Worm (Caenorhabditis elegans) whole organism, L2 larva: ENCODE measurements around the gene C48B4.11.

ENCODE experiments used
- ZK546.5 ChIP-seq: sonication (generic microtip); optimal IDR thresholded peaks from 2 replicates; lab custom pipeline; 2017; ENCODE audit warnings: missing biosample characterization, missing genetic modification characterization
- blmp-1 ChIP-seq: sonication (generic microtip); optimal IDR thresholded peaks from 2 replicates; lab custom pipeline; 2017; ENCODE audit warnings: missing genetic modification characterization, mild to moderate bottlenecking, missing compliant biosample characterization, antibody characterized with exemption, moderate library complexity; ENCODE audit not compliant: insufficient read depth
- dmd-4 ChIP-seq: sonication (generic microtip); optimal IDR thresholded peaks from 2 replicates; lab custom pipeline; 2017; ENCODE audit warnings: missing biosample characterization, missing genetic modification characterization
- elt-3 ChIP-seq: sonication (generic microtip); optimal IDR thresholded peaks from 2 replicates; lab custom pipeline; 2017; ENCODE audit warnings: missing biosample characterization, missing genetic modification characterization
- nhr-6 ChIP-seq: fragments of 150-350 bp; optimal IDR thresholded peaks from 2 replicates; lab custom pipeline; 2014; ENCODE audit warnings: missing biosample characterization, missing genetic modification characterization
- peb-1 ChIP-seq: fragments of 150-350 bp; optimal IDR thresholded peaks from 2 replicates; lab custom pipeline; 2014; ENCODE audit warnings: missing biosample characterization, missing genetic modification characterization
- ztf-4 ChIP-seq: fragments of 150-350 bp; optimal IDR thresholded peaks from 2 replicates; lab custom pipeline; 2014; ENCODE audit warnings: missing biosample characterization, missing genetic modification characterization

DNA sequence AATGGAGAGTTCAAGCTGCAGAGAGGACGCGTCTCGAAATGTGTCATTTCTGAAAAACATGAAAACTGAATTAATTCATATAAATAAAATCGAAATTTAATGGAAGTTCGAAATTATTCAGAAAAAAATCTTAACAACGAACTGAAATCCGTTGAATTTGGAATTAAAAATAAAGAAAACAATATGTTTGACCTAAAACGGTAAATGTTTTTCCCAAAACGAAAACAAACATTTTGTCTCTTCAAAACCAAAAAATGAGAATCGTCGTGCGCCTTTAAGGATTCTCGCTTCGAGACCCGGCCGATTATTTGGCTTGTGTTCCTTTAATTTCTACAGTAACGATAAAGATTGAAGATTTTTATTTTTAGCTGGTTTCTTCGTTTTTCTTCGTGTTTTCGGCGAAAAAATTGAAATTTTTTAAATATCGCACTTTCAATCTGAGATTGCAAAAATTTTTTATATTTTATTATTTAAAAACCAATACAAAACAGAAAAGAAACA lies 6.5 kb downstream of the C48B4.11 start, which contains the start of gene C48B4.7:
- no peak for TF ChIP-seq elt-3 (tag; lab: Kevin White, UChicago)
- TF ChIP-seq peb-1, result no peak
- no peak for TF ChIP-seq dmd-4 (tag; lab: Kevin White, UChicago)
- TF ChIP-seq blmp-1 (tag; lab: Kevin White, UChicago), result no peak
- no peak for TF ChIP-seq ztf-4
- no peak for TF ChIP-seq nhr-6 (tag; lab: Kevin White, UChicago)
- no peak for TF ChIP-seq ZK546.5
